Fruit fly (Drosophila melanogaster) whole organism, wandering third instar larva: ENCODE results near the gene CG10584.
A peak's percentile ranks its signal among the peaks of the same experiment; 100 is the strongest.

Source experiments
- Abd-B ChIP-seq: fragments of >200 bp; optimal IDR thresholded peaks from 2 replicates; lab custom pipeline; 2017; ENCODE audit warnings: missing biosample characterization, missing genetic modification characterization
- Hr83 ChIP-seq: fragments of 200-300 bp; sonication (Bioruptor generic); optimal IDR thresholded peaks from 2 replicates; lab custom pipeline; 2016; ENCODE audit warnings: missing biosample characterization, mild to moderate bottlenecking, missing genetic modification characterization, moderate library complexity; ENCODE audit not compliant: poor library complexity, severe bottlenecking
- Vsx2 ChIP-seq: fragments of 200-300, 225-300 bp; sonication (Bioruptor generic); optimal IDR thresholded peaks from 2 replicates; lab custom pipeline; 2018; ENCODE audit warnings: missing biosample characterization, missing genetic modification characterization; ENCODE audit not compliant: partially characterized antibody
- br ChIP-seq: fragments of 200-800 bp; sonication (Bioruptor generic); optimal IDR thresholded peaks from 2 replicates; lab custom pipeline; 2016; ENCODE audit warnings: missing biosample characterization, missing genetic modification characterization
- lola ChIP-seq: fragments of >200 bp; optimal IDR thresholded peaks from 2 replicates; lab custom pipeline; 2017; ENCODE audit warnings: missing biosample characterization, missing genetic modification characterization
- pan ChIP-seq: fragments of >200 bp; optimal IDR thresholded peaks from 2 replicates; lab custom pipeline; 2017

DNA sequence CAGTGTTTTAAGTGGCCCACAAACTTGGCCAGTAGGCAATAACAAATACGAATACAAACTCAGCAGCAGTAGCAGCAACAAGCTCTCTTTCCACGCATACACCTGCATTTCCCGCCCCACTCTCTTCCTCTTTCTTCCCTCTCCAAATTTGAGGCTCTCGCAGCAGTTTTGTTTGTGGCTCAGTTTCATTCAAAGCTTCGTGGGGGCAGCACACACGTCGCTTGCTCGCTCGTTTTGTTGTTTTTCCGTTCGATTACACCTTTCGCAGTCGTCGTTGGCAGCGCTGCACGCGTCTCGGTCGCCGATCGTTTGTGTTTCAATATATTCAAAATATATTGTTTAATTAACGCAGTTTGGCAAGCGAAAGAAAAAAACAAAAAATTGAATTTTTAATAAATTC is 27.5 kb upstream of the CG10584 start:
- TF ChIP-seq Vsx2 (GFP tag; lab: Kevin White, UChicago) (peak; percentile 78), lola (GFP tag; lab: Kevin White, UChicago) (no peak), Hr83 (GFP tag; lab: Kevin White, UChicago) (peak; percentile 71), pan (lab: Kevin White, UChicago) (no peak), br (GFP tag; lab: Kevin White, UChicago) (peak; percentile 24), Abd-B (GFP tag; lab: Kevin White, UChicago) (no peak)
